Worm (Caenorhabditis elegans): ENCODE data around the gene syd-2.

- TF ChIP-seq lin-32 (GFP tag; optimal IDR thresholded peaks at IDR 0.05) (no peak), snpc-4 (tag; optimal IDR thresholded peaks at IDR 0.05) (no peak)
These were observed 21.4 kb upstream of the syd-2 start for ce11 chrX:10576410-10576809.

Data from whole organism, mixed stage, embryonic.